Worm (Caenorhabditis elegans): Measurements from ENCODE around the gene mrpl-37.

The mrpl-37 gene

ce11 chrII:13540956-13541355, 33.9 kb downstream of the mrpl-37 start, which contains the start of the genes noa-1 and Y48E1B.17:
TSS of gene noa-1 (minus strand) at chrII:13541056.
TSS of gene Y48E1B.17 (minus strand) at chrII:13541084.
- TF ChIP-seq nhr-77 (tag; optimal IDR thresholded peaks at IDR 0.05), result no peak
- no peak for TF ChIP-seq nhr-28 (tag; optimal IDR thresholded peaks at IDR 0.05)
- TF ChIP-seq lin-15B (tag; optimal IDR thresholded peaks at IDR 0.05), result no peak
- TF ChIP-seq fkh-2 (tag; optimal IDR thresholded peaks at IDR 0.05), result no peak
- no peak for TF ChIP-seq nhr-25 (tag; optimal IDR thresholded peaks at IDR 0.05)
- no peak for TF ChIP-seq pha-4 (tag; optimal IDR thresholded peaks at IDR 0.05)
- TF ChIP-seq zag-1 (tag; optimal IDR thresholded peaks at IDR 0.05), result no peak
- TF ChIP-seq egl-5 (tag; optimal IDR thresholded peaks at IDR 0.05), result no peak
- no peak for TF ChIP-seq sea-2 (GFP tag; optimal IDR thresholded peaks at IDR 0.05)
- no peak for TF ChIP-seq elt-2 (tag; optimal IDR thresholded peaks at IDR 0.05)
- TF ChIP-seq nhr-67 (tag; optimal IDR thresholded peaks at IDR 0.05), result no peak
- no peak for TF ChIP-seq nhr-12 (tag; optimal IDR thresholded peaks at IDR 0.05)
- TF ChIP-seq ceh-16 (tag; optimal IDR thresholded peaks at IDR 0.05), result no peak
- TF ChIP-seq elt-1 (tag; optimal IDR thresholded peaks at IDR 0.05), result no peak
- no peak for TF ChIP-seq nfya-1 (tag; optimal IDR thresholded peaks at IDR 0.05; ENCODE audit: insufficient read depth)
- TF ChIP-seq ceh-9 (tag; optimal IDR thresholded peaks at IDR 0.05), result no peak

ce11 chrII:13531118-13531517, 43.8 kb downstream of the mrpl-37 start, which contains the start of gene snx-14:
TSS of gene snx-14 (minus strand) at chrII:13531218.
- no peak for TF ChIP-seq skn-1 (tag; optimal IDR thresholded peaks at IDR 0.05)
- no peak for TF ChIP-seq ZK546.5 (tag; optimal IDR thresholded peaks at IDR 0.05)
- no peak for TF ChIP-seq nhr-76 (tag; optimal IDR thresholded peaks at IDR 0.05)
- TF ChIP-seq jun-1 (tag; optimal IDR thresholded peaks at IDR 0.05), result no peak
- no peak for TF ChIP-seq nhr-25 (tag; optimal IDR thresholded peaks at IDR 0.05)
- no peak for TF ChIP-seq elt-3 (tag; optimal IDR thresholded peaks at IDR 0.05)
- no peak for TF ChIP-seq tbx-2 (tag; optimal IDR thresholded peaks at IDR 0.05)
- no peak for TF ChIP-seq ceh-28 (tag; optimal IDR thresholded peaks at IDR 0.05)
- TF ChIP-seq pqm-1 (tag; optimal IDR thresholded peaks at IDR 0.05), result no peak
- TF ChIP-seq nhr-28 (tag; optimal IDR thresholded peaks at IDR 0.05), result no peak
- no peak for TF ChIP-seq egl-5 (tag; optimal IDR thresholded peaks at IDR 0.05)
- no peak for TF ChIP-seq ceh-9 (tag; optimal IDR thresholded peaks at IDR 0.05)
- TF ChIP-seq nhr-237 (tag; optimal IDR thresholded peaks at IDR 0.05), result no peak
- no peak for TF ChIP-seq snpc-4 (tag; optimal IDR thresholded peaks at IDR 0.05)
- no peak for TF ChIP-seq mml-1 (tag; optimal IDR thresholded peaks at IDR 0.05)
- no peak for TF ChIP-seq eor-1 (tag; optimal IDR thresholded peaks at IDR 0.05)
- no peak for TF ChIP-seq elt-2 (tag; optimal IDR thresholded peaks at IDR 0.05)
- no peak for TF ChIP-seq nhr-43 (tag; optimal IDR thresholded peaks at IDR 0.05; ENCODE audit: poor library complexity, severe bottlenecking)

- TF ChIP-seq nhr-23 (tag; optimal IDR thresholded peaks at IDR 0.05) (no peak), unc-39 (tag; optimal IDR thresholded peaks at IDR 0.05) (no peak), nhr-237 (tag; optimal IDR thresholded peaks at IDR 0.05) (no peak), fos-1 (tag; optimal IDR thresholded peaks at IDR 0.05) (no peak), fkh-10 (GFP tag; optimal IDR thresholded peaks at IDR 0.05) (no peak), elt-3 (tag; optimal IDR thresholded peaks at IDR 0.05) (no peak), ama-1 (optimal IDR thresholded peaks at IDR 0.05) (no peak), nhr-12 (tag; optimal IDR thresholded peaks at IDR 0.05) (no peak), tbx-2 (tag; optimal IDR thresholded peaks at IDR 0.05) (no peak), mdl-1 (tag; optimal IDR thresholded peaks at IDR 0.05) (no peak), ztf-11 (tag; optimal IDR thresholded peaks at IDR 0.05) (no peak), nhr-11 (tag; optimal IDR thresholded peaks at IDR 0.05) (no peak), nhr-76 (tag; optimal IDR thresholded peaks at IDR 0.05) (no peak), nhr-77 (tag; optimal IDR thresholded peaks at IDR 0.05) (no peak), skn-1 (tag; optimal IDR thresholded peaks at IDR 0.05) (no peak), zag-1 (tag; optimal IDR thresholded peaks at IDR 0.05) (no peak), aly-2 (tag; optimal IDR thresholded peaks at IDR 0.05) (no peak), lin-15B (tag; optimal IDR thresholded peaks at IDR 0.05) (no peak), egl-27 (tag; optimal IDR thresholded peaks at IDR 0.05) (no peak)
Measured at ce11 chrII:13530657-13531056, 44.2 kb downstream of the mrpl-37 start.

ce11 chrII:13529131-13529530, 45.7 kb downstream of the mrpl-37 start:
- TF ChIP-seq elt-3 (tag; optimal IDR thresholded peaks at IDR 0.05) (no peak), nhr-43 (tag; optimal IDR thresholded peaks at IDR 0.05; ENCODE audit: poor library complexity, severe bottlenecking) (no peak), nhr-11 (tag; optimal IDR thresholded peaks at IDR 0.05) (no peak), nhr-237 (tag; optimal IDR thresholded peaks at IDR 0.05) (no peak), mml-1 (tag; optimal IDR thresholded peaks at IDR 0.05) (no peak), lsy-12 (tag; optimal IDR thresholded peaks at IDR 0.05) (no peak)

Measured in whole organism, L3 larva.